Fruit fly (Drosophila melanogaster) whole organism, prepupa: ENCODE data around the gene CG10700.

Experiments
- CG10631 ChIP-seq: fragments of 200-800 bp; sonication (Bioruptor generic); optimal IDR thresholded peaks from 2 replicates; lab custom pipeline; 2016; ENCODE audit warnings: missing biosample characterization, missing genetic modification characterization
- CG10669 ChIP-seq: fragments of 200-800 bp; sonication (Bioruptor generic); optimal IDR thresholded peaks from 3 replicates; lab custom pipeline; 2018; ENCODE audit warnings: missing biosample characterization, mild to moderate bottlenecking, missing genetic modification characterization, moderate library complexity
- CG11902 ChIP-seq: fragments of 200-800 bp; sonication (Bioruptor generic); optimal IDR thresholded peaks from 3 replicates; lab custom pipeline; 2016; ENCODE audit warnings: missing biosample characterization, missing genetic modification characterization
- CG15336 ChIP-seq: fragments of 200-800 bp; sonication (Bioruptor generic); IDR thresholded peaks from 2 replicates; pipeline ENCODE4 v1.3.6; 2022; ENCODE audit warnings: missing biosample characterization, missing genetic modification characterization
- CG1621 ChIP-seq: fragments of 200-800 bp; sonication (Bioruptor generic); optimal IDR thresholded peaks from 3 replicates; lab custom pipeline; 2018; ENCODE audit warnings: missing biosample characterization, mild to moderate bottlenecking, missing genetic modification characterization
- CG16779 ChIP-seq: fragments of 200-800 bp; sonication (Bioruptor generic); optimal IDR thresholded peaks from 3 replicates; lab custom pipeline; 2017; ENCODE audit warnings: missing biosample characterization, mild to moderate bottlenecking, missing genetic modification characterization
- CG3032 ChIP-seq: fragments of 200-800 bp; optimal IDR thresholded peaks from 2 replicates; lab custom pipeline; 2019; ENCODE audit warnings: missing biosample characterization, mild to moderate bottlenecking, missing genetic modification characterization, moderate library complexity
- CG32006 ChIP-seq: fragments of 200-800 bp; sonication (Bioruptor generic); optimal IDR thresholded peaks from 3 replicates; lab custom pipeline; 2017; ENCODE audit warnings: missing biosample characterization, mild to moderate bottlenecking, missing genetic modification characterization
- CG34406 ChIP-seq: fragments of 200-800 bp; sonication (Bioruptor generic); optimal IDR thresholded peaks from 3 replicates; lab custom pipeline; 2016; ENCODE audit warnings: missing biosample characterization, missing genetic modification characterization
- CG6163 ChIP-seq: fragments of 200-800 bp; sonication (Bioruptor generic); IDR thresholded peaks from 3 replicates; pipeline ENCODE4 v1.3.6; 2022; ENCODE audit warnings: missing biosample characterization, missing genetic modification characterization
- CG6276 ChIP-seq: fragments of 200-800 bp; sonication (Bioruptor generic); optimal IDR thresholded peaks from 2 replicates; lab custom pipeline; 2017; ENCODE audit warnings: missing biosample characterization, mild to moderate bottlenecking, missing genetic modification characterization
- CG6792 ChIP-seq: fragments of 200-800 bp; sonication (Bioruptor generic); optimal IDR thresholded peaks from 3 replicates; lab custom pipeline; 2016; ENCODE audit warnings: missing biosample characterization, missing genetic modification characterization
- CG6808 ChIP-seq: fragments of 200-800 bp; sonication (Bioruptor generic); optimal IDR thresholded peaks from 3 replicates; lab custom pipeline; 2017; ENCODE audit warnings: missing biosample characterization, missing genetic modification characterization, mild to moderate bottlenecking, moderate library complexity, missing genetic modification reagents
- CG6854 ChIP-seq: fragments of 200-800 bp; sonication (Bioruptor generic); optimal IDR thresholded peaks from 2 replicates; lab custom pipeline; 2017; ENCODE audit warnings: missing biosample characterization, mild to moderate bottlenecking, missing genetic modification characterization
- CG8119 ChIP-seq: fragments of 200-800 bp; sonication (Bioruptor generic); IDR thresholded peaks from 3 replicates; pipeline ENCODE4 v1.3.6; 2022; ENCODE audit warnings: missing biosample characterization, missing genetic modification characterization
- CG8319 ChIP-seq: fragments of 200-800 bp; sonication (Bioruptor generic); optimal IDR thresholded peaks from 3 replicates; lab custom pipeline; 2016; ENCODE audit warnings: missing biosample characterization, missing genetic modification characterization
- CG8632 ChIP-seq: fragments of 200-800 bp; sonication (Bioruptor generic); optimal IDR thresholded peaks from 3 replicates; lab custom pipeline; 2016; ENCODE audit warnings: missing biosample characterization, missing genetic modification characterization
- CG9139 ChIP-seq: fragments of 200-800 bp; sonication (Bioruptor generic); optimal IDR thresholded peaks from 3 replicates; lab custom pipeline; 2017; ENCODE audit warnings: missing biosample characterization, mild to moderate bottlenecking, missing genetic modification characterization
- Eip75B ChIP-seq: fragments of 200-800 bp; sonication (Bioruptor generic); optimal IDR thresholded peaks from 3 replicates; lab custom pipeline; 2016; ENCODE audit warnings: missing biosample characterization, missing genetic modification characterization
- Eip78C ChIP-seq: fragments of 200-800 bp; sonication (Bioruptor generic); peaks from one replicate; lab custom pipeline; 2016; ENCODE audit warnings: missing biosample characterization, missing genetic modification characterization
- Eip93F ChIP-seq: fragments of 200-800 bp; sonication (Bioruptor generic); optimal IDR thresholded peaks from 2 replicates; lab custom pipeline; 2016; ENCODE audit warnings: missing biosample characterization, mild to moderate bottlenecking, missing genetic modification characterization
- Ets21C ChIP-seq: fragments of 200-800 bp; sonication (Bioruptor generic); optimal IDR thresholded peaks from 3 replicates; lab custom pipeline; 2016; ENCODE audit warnings: missing biosample characterization, missing genetic modification characterization
- Ets96B ChIP-seq: fragments of 200-800 bp; optimal IDR thresholded peaks from 2 replicates; lab custom pipeline; 2019; ENCODE audit warnings: missing biosample characterization, mild to moderate bottlenecking, missing genetic modification characterization, moderate library complexity
- Gug ChIP-seq: fragments of 200-800 bp; sonication (Bioruptor generic); IDR thresholded peaks from 2 replicates; pipeline ENCODE4 v1.3.6; 2022; ENCODE audit warnings: missing biosample characterization, missing genetic modification characterization
- Hr4 ChIP-seq: fragments of 200-800 bp; sonication (Bioruptor generic); optimal IDR thresholded peaks from 3 replicates; lab custom pipeline; 2016; ENCODE audit warnings: missing biosample characterization, missing genetic modification characterization
- Lpt ChIP-seq: fragments of 200-800 bp; sonication (Bioruptor generic); optimal IDR thresholded peaks from 3 replicates; lab custom pipeline; 2016; ENCODE audit warnings: missing biosample characterization, missing genetic modification characterization
- OdsH ChIP-seq: fragments of 200-800 bp; sonication (Bioruptor generic); optimal IDR thresholded peaks from 3 replicates; lab custom pipeline; 2016; ENCODE audit warnings: missing biosample characterization, missing genetic modification characterization
- Sox102F ChIP-seq: fragments of 200-800 bp; sonication (Bioruptor generic); optimal IDR thresholded peaks from 2 replicates; lab custom pipeline; 2016; ENCODE audit warnings: missing biosample characterization, mild to moderate bottlenecking, missing genetic modification characterization
- Sox14 ChIP-seq: fragments of 200-800 bp; sonication (Bioruptor generic); optimal IDR thresholded peaks from 3 replicates; lab custom pipeline; 2016; ENCODE audit warnings: missing biosample characterization, missing genetic modification characterization
- Sox15 ChIP-seq: fragments of 200-800 bp; sonication (Bioruptor generic); optimal IDR thresholded peaks from 3 replicates; lab custom pipeline; 2016; ENCODE audit warnings: missing biosample characterization, missing genetic modification characterization
- acj6 ChIP-seq: fragments of 200-800 bp; sonication (Bioruptor generic); optimal IDR thresholded peaks from 3 replicates; lab custom pipeline; 2016; ENCODE audit warnings: missing biosample characterization, missing genetic modification characterization
- cyc ChIP-seq: fragments of 200-800 bp; sonication (Bioruptor generic); optimal IDR thresholded peaks from 3 replicates; lab custom pipeline; 2016; ENCODE audit warnings: missing biosample characterization, missing genetic modification characterization
- dac ChIP-seq: fragments of 200-800 bp; sonication (Bioruptor generic); optimal IDR thresholded peaks from 2 replicates; lab custom pipeline; 2017; ENCODE audit warnings: missing biosample characterization, mild to moderate bottlenecking, missing genetic modification characterization
- eg ChIP-seq: fragments of 200-800 bp; sonication (Bioruptor generic); IDR thresholded peaks from 3 replicates; pipeline ENCODE4 v1.3.6; 2022; ENCODE audit warnings: missing biosample characterization, missing genetic modification characterization
- fd59A ChIP-seq: fragments of 200-800 bp; sonication (Bioruptor generic); optimal IDR thresholded peaks from 2 replicates; lab custom pipeline; 2017; ENCODE audit warnings: missing biosample characterization, mild to moderate bottlenecking, missing genetic modification characterization, missing genetic modification reagents
- fd85E ChIP-seq: fragments of 200-800 bp; sonication (Bioruptor generic); optimal IDR thresholded peaks from 3 replicates; lab custom pipeline; 2016; ENCODE audit warnings: missing biosample characterization, missing genetic modification characterization
- fkh ChIP-seq: fragments of 200-800 bp; sonication (Bioruptor generic); optimal IDR thresholded peaks from 3 replicates; lab custom pipeline; 2017; ENCODE audit warnings: missing biosample characterization, mild to moderate bottlenecking, missing genetic modification characterization, moderate library complexity
- lz ChIP-seq: fragments of 200-800 bp; sonication (Bioruptor generic); optimal IDR thresholded peaks from 3 replicates; lab custom pipeline; 2016; ENCODE audit warnings: missing biosample characterization, missing genetic modification characterization
- net ChIP-seq: fragments of 200-800 bp; sonication (Bioruptor generic); optimal IDR thresholded peaks from 3 replicates; lab custom pipeline; 2016; ENCODE audit warnings: missing biosample characterization, missing genetic modification characterization
- pdm3 ChIP-seq: fragments of 200-800 bp; sonication (Bioruptor generic); optimal IDR thresholded peaks from 3 replicates; lab custom pipeline; 2016; ENCODE audit warnings: missing biosample characterization, missing genetic modification characterization
- salr ChIP-seq, 2 experiments: fragments of 200-800 bp; sonication (Bioruptor generic); optimal IDR thresholded peaks; 3 replicates each; lab custom pipeline; 2016 to 2018; ENCODE audit warnings: missing biosample characterization in 2 of 2, missing genetic modification characterization in 2 of 2, mild to moderate bottlenecking in 1 of 2
- spab ChIP-seq: fragments of 200-800 bp; sonication (Bioruptor generic); optimal IDR thresholded peaks from 2 replicates; lab custom pipeline; 2017; ENCODE audit warnings: missing biosample characterization, mild to moderate bottlenecking, missing genetic modification characterization, missing genetic modification reagents
- ss ChIP-seq, 2 experiments: fragments of 200-800 bp; sonication (Bioruptor generic); optimal IDR thresholded peaks; 2 replicates in 1 of 2; 3 replicates in 1 of 2; lab custom pipeline; 2017 to 2018; ENCODE audit warnings: mild to moderate bottlenecking in 2 of 2, missing biosample characterization in 2 of 2, missing genetic modification characterization in 2 of 2, moderate library complexity in 1 of 2
- vri ChIP-seq: fragments of 200-800 bp; sonication (Bioruptor generic); optimal IDR thresholded peaks from 3 replicates; lab custom pipeline; 2016; ENCODE audit warnings: missing biosample characterization, mild to moderate bottlenecking, missing genetic modification characterization

CG10700 gene

DNA sequence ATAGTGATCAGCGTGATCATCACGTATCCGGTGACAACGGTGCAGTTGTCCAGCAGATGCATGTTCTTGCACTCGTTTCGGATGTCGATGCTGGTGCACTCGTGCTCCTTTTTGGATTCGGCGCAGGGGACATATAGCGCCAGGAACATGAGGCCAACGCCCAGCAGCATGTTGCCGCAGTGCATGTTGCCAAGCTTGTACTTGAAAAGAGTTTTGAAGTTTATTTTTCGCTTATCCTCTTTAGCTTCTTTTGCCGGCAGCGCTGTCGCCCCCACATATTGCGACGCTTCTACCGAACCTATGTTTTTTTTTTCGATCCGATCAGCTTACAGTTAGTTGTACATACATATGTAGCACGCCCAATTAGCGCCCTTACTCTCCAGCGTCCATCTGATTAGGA lies 10.4 kb downstream of the CG10700 start:
- TF ChIP-seq CG8319 (GFP tag; lab: Kevin White, UChicago) (no peak), Ets21C (GFP tag; lab: Kevin White, UChicago) (no peak), CG6163 (GFP tag; lab: Robert Waterston, UW) (no peak), CG15336 (GFP tag; lab: Robert Waterston, UW) (no peak), Hr4 (no peak), net (GFP tag; lab: Kevin White, UChicago) (no peak), CG10631 (GFP tag; lab: Kevin White, UChicago) (no peak), CG6854 (no peak), Sox14 (GFP tag; lab: Kevin White, UChicago) (no peak)

DNA sequence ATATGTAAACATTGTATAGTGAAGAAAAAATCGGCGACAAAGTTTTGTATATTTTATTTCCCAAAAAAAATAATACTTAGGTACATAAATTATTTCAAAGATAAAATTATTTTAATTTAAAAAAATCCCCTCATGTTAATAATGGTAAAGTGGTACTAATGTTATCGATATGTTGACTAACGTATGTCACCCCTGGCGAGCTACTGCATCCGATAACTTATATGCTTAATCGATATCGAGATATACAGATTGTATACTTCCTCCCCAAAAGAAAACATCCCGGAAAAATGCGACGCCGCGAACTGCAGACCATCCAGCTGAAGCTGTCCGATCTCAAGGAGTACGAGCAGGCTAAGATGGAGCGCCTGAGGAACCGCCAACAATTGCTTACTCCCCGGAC lies 14.1 kb downstream of the CG10700 start, which contains the start of gene CG17343:
CG17343 (plus strand) TSS at position 224 of the 400 bp plus-strand sequence.
- no peak for TF ChIP-seq lz
- TF ChIP-seq fkh (GFP tag; lab: Kevin White, UChicago), result no peak
- TF ChIP-seq CG16779 (tag; lab: Kevin White, UChicago), result no peak
- TF ChIP-seq Eip75B (GFP tag; lab: Kevin White, UChicago), result no peak
- no peak for TF ChIP-seq CG1621 (tag; lab: Kevin White, UChicago)
- TF ChIP-seq cyc (GFP tag; lab: Kevin White, UChicago), result no peak
- TF ChIP-seq Sox102F (GFP tag; lab: Kevin White, UChicago), result no peak
- no peak for TF ChIP-seq OdsH (GFP tag; lab: Kevin White, UChicago)

DNA sequence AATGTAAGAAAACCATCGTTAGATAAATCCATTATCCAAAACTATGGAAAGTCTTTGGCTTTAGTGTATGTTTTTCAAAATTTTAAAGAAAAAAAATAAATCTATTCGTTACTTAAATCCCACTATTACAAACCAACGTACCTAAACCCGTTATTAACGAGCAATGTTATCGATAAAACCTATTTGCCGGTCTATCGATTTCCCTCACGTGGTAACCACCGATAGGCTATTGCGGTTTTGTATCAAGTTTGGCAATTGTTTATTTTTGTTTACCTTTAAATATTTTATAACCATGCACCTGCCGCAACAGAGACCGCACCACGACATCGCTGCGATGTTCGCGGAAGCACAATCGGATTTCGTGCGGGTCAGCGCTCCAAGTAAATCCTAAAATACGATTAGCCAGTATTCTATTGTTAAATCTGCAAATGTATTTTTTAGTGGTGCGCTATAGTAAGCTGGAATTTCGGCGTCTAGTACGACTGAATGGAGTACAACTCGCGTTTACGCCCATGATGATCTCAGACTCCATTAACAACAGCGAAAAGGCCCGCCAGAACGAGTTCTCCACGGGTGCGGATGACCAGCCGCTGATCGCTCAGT lies 15.6 kb downstream of the CG10700 start, which contains the start of gene Dus4:
Dus4 (plus strand) TSS at position 206 of the 603 bp plus-strand sequence.
- TF ChIP-seq vri (GFP tag; lab: Kevin White, UChicago) (no peak), OdsH (GFP tag; lab: Kevin White, UChicago) (no peak), CG3032 (tag; lab: Kevin White, UChicago) (no peak), CG8119 (GFP tag; lab: Robert Waterston, UW) (no peak), spab (no peak), Sox14 (GFP tag; lab: Kevin White, UChicago) (no peak), Eip93F (no peak), Ets96B (tag; lab: Kevin White, UChicago) (no peak), pdm3 (GFP tag; lab: Kevin White, UChicago) (no peak), Eip78C (GFP tag; lab: Kevin White, UChicago) (no peak), fd85E (GFP tag; lab: Kevin White, UChicago) (no peak), fd59A (GFP tag; lab: Kevin White, UChicago) (no peak)
- TF ChIP-seq, all 60 proteins: peak for 0

DNA sequence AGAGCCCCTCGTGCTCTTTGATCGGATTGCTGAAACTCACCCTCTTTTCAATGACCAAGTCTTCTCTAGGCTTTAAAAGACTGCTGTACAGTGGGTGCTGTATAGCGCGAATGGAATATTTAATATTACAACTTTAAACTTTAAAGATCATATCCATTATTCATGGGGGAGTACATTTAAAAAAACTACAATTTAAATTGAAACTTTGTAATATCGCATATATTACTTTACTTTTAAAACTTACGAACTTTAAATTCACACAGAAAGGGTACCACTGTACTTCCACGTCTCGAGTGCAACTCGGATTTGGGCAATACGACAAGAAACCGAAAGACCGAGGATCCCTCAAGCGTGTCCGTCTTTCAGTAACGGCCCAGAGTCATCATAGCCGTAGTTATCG lies 19.9 kb downstream of the CG10700 start, which contains the start of gene Phlpp:
Phlpp (plus strand) TSS at position 214 of the 400 bp plus-strand sequence.
- TF ChIP-seq CG1621 (tag; lab: Kevin White, UChicago) (peak; percentile 16), Sox15 (no peak), salr (GFP tag; optimal IDR thresholded peaks at IDR 0.05; lab: Kevin White, UChicago) (no peak), CG6854 (no peak), CG11902 (GFP tag; lab: Kevin White, UChicago) (no peak), spab (no peak), eg (GFP tag; lab: Robert Waterston, UW) (peak; percentile 78), dac (GFP tag; lab: Kevin White, UChicago) (no peak), CG8632 (GFP tag; lab: Kevin White, UChicago) (no peak), net (GFP tag; lab: Kevin White, UChicago) (no peak), Hr4 (peak; percentile 72), CG16779 (tag; lab: Kevin White, UChicago) (no peak), CG6792 (GFP tag; lab: Kevin White, UChicago) (no peak), Gug (GFP tag; lab: Robert Waterston, UW) (no peak), Eip93F (no peak), acj6 (GFP tag; lab: Kevin White, UChicago) (no peak), CG32006 (GFP tag; lab: Kevin White, UChicago) (no peak), CG34406 (GFP tag; lab: Kevin White, UChicago) (no peak), CG8319 (GFP tag; lab: Kevin White, UChicago) (no peak), CG15336 (GFP tag; lab: Robert Waterston, UW) (peak; percentile 49), Sox102F (GFP tag; lab: Kevin White, UChicago) (no peak), CG9139 (GFP tag; lab: Kevin White, UChicago) (no peak), CG6163 (GFP tag; lab: Robert Waterston, UW) (peak; percentile 71), CG10669 (GFP tag; lab: Kevin White, UChicago) (no peak), CG6808 (GFP tag; lab: Kevin White, UChicago) (no peak), CG6276 (GFP tag; lab: Kevin White, UChicago) (no peak), fkh (GFP tag; lab: Kevin White, UChicago) (no peak), Lpt (GFP tag; lab: Kevin White, UChicago) (no peak), ss (GFP tag; optimal IDR thresholded peaks at IDR 0.05; lab: Kevin White, UChicago) (no peak)
